Fruit fly (Drosophila melanogaster): ENCODE data around the gene eIF4G1.

Gene eIF4G1

DNA sequence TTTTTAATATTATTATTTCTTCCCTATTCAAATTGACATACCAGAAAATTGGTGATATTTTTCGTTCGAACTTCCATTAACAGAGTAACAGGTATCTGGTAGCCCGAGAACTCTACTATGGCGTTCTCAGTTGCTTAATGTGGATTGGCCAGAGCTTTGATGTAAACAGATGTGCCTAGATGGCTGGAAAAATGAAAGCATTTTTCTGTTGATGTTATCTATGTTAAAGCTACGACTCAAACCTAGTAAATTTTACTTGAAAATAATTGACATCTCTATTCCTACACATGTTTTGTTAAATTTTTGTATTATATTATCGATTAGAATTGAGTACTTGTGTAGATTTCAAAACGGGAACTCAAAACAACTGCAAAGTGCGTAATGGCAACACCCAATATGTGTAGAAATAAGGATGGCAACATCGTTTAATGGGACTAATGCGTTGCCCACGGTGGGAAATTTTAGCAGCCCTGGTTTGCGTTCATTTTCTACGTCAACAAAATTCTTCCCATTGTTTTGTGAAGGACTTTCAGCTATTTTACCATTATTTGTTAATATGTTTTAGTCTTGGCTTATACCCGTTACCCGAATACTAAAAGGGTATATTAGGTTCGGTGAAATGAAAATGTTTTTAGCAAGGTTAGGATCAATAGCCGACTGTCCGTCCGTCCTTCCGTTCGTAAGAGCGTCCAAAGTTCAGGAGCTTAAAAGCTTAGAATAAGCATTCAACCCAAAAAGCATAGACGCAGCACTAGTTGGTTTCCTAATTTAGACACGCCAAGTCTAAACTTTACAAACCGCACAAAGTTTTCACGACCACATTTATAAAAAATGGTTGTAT is 49.3 kb upstream of the eIF4G1 start (continued):
- TF ChIP-seq grau (tag; optimal IDR thresholded peaks at IDR 0.05) (no peak), Fer2 (tag; optimal IDR thresholded peaks at IDR 0.05) (no peak), BEAF-32 (GFP tag; optimal IDR thresholded peaks at IDR 0.05) (peak; percentile 33), Dp (GFP tag; optimal IDR thresholded peaks at IDR 0.05) (peak; percentile 29), rib (GFP tag; IDR thresholded peaks at IDR 0.05) (no peak), Hr39 (optimal IDR thresholded peaks at IDR 0.05) (no peak), Asciz (GFP tag; optimal IDR thresholded peaks at IDR 0.05) (no peak), CG3847 (GFP tag; IDR thresholded peaks at IDR 0.05) (no peak; the same call in 1 of the 2 replicates), CG18011 (GFP tag; optimal IDR thresholded peaks at IDR 0.05) (no peak), ranshi (GFP tag; IDR thresholded peaks at IDR 0.05) (no peak), gsb (GFP tag; IDR thresholded peaks at IDR 0.05) (no peak), gfzf (GFP tag; optimal IDR thresholded peaks at IDR 0.05) (peak; percentile 61), CG14710 (tag; optimal IDR thresholded peaks at IDR 0.05) (peak; percentile 41), kah (GFP tag; optimal IDR thresholded peaks at IDR 0.05) (no peak), CG33213 (GFP tag; optimal IDR thresholded peaks at IDR 0.05) (peak; percentile 95), crp (GFP tag; optimal IDR thresholded peaks at IDR 0.05) (no peak), Rfx (GFP tag; IDR thresholded peaks at IDR 0.05) (no peak), sob (GFP tag; IDR thresholded peaks at IDR 0.05) (no peak), HmgD (GFP tag; optimal IDR thresholded peaks at IDR 0.05) (peak; percentile 30), CG15011 (GFP tag; optimal IDR thresholded peaks at IDR 0.05) (no peak), tx (GFP tag; optimal IDR thresholded peaks at IDR 0.05) (no peak), CG6689 (GFP tag; IDR thresholded peaks at IDR 0.05) (no peak), Bgb (GFP tag; IDR thresholded peaks at IDR 0.05; ENCODE audit: partially characterized antibody) (peak; percentile 87), seq (GFP tag; IDR thresholded peaks at IDR 0.05) (no peak), insv (GFP tag; optimal IDR thresholded peaks at IDR 0.05) (peak in 1 of 2 experiments; percentile 75), ftz-f1 (GFP tag; optimal IDR thresholded peaks at IDR 0.05) (peak; percentile 34), CG2875 (GFP tag; optimal IDR thresholded peaks at IDR 0.05) (no peak), CG4424 (GFP tag; optimal IDR thresholded peaks at IDR 0.05) (peak; percentile 33), jing (GFP tag; optimal IDR thresholded peaks at IDR 0.05) (no peak), CG34422 (GFP tag; IDR thresholded peaks at IDR 0.05) (no peak), Ets97D (GFP tag; optimal IDR thresholded peaks at IDR 0.05) (peak; percentile 60), vfl (GFP tag; optimal IDR thresholded peaks at IDR 0.05) (no peak), CG10565 (GFP tag; optimal IDR thresholded peaks at IDR 0.05) (no peak), Trl (optimal IDR thresholded peaks at IDR 0.05) (no peak), Trl (GFP tag; optimal IDR thresholded peaks at IDR 0.05) (no peak), CG5245 (GFP tag; optimal IDR thresholded peaks at IDR 0.05) (no peak), NFAT (GFP tag; IDR thresholded peaks at IDR 0.05) (no peak), ci (GFP tag; IDR thresholded peaks at IDR 0.05) (no peak), nom (GFP tag; optimal IDR thresholded peaks at IDR 0.05) (no peak), en (GFP tag; optimal IDR thresholded peaks at IDR 0.05) (no peak), lmd (GFP tag; IDR thresholded peaks at IDR 0.05) (no peak), MESR4 (GFP tag; optimal IDR thresholded peaks at IDR 0.05) (no peak), CG10209 (GFP tag; optimal IDR thresholded peaks at IDR 0.05) (no peak), fu2 (GFP tag; optimal IDR thresholded peaks at IDR 0.05) (no peak), odd (GFP tag; optimal IDR thresholded peaks at IDR 0.05) (no peak), slou (GFP tag; optimal IDR thresholded peaks at IDR 0.05) (no peak), HHEX (GFP tag; optimal IDR thresholded peaks at IDR 0.05) (no peak), vvl (GFP tag; IDR thresholded peaks at IDR 0.05) (no peak), CG12104 (GFP tag; optimal IDR thresholded peaks at IDR 0.05) (no peak), CG1602 (GFP tag; optimal IDR thresholded peaks at IDR 0.05) (no peak), CG3163 (GFP tag; optimal IDR thresholded peaks at IDR 0.05) (peak; percentile 8)
